Worm (Caenorhabditis elegans): ENCODE measurements around the gene R03H10.4.
"Not testable (repeated sequence)": the region's sequence is repeated elsewhere in the genome, so short reads cannot be mapped to it uniquely, and the experiment has no call there.

The R03H10.4 gene

DNA sequence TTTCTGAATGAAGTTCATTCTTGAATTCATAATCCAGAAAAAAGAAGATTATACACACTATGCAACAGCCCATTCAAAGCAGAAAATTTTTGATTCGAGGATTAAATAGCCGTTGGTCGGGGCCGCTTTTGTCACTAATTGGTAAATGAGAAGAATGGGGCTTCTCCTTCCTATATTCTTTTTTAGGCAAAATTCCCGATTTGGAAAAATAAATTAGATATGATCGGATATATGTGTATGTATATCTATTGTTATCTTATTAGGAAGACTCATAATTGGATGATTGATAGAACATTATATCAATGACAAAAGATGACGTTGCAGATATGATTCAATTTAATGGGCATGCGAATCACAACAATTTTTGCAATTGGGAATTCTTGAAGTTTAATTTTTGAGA, 18.1 kb downstream of the R03H10.4 start:
- TF ChIP-seq dmd-6 (GFP tag; IDR thresholded peaks at IDR 0.05): no peak
- TF ChIP-seq zip-2 (tag; optimal IDR thresholded peaks at IDR 0.05): no peak
- TF ChIP-seq lin-29 (GFP tag; IDR thresholded peaks at IDR 0.05): no peak
- TF ChIP-seq F37D6.2 (tag; optimal IDR thresholded peaks at IDR 0.05): no peak
- TF ChIP-seq egl-43 (GFP tag; IDR thresholded peaks at IDR 0.05): no peak
- TF ChIP-seq hlh-11 (tag; optimal IDR thresholded peaks at IDR 0.05): no peak
- TF ChIP-seq nhr-11 (tag; optimal IDR thresholded peaks at IDR 0.05): no peak
- TF ChIP-seq snpc-4 (tag; optimal IDR thresholded peaks at IDR 0.05): no peak
- TF ChIP-seq lin-15B (tag; optimal IDR thresholded peaks at IDR 0.05): no peak
- no peak for TF ChIP-seq daf-16 (GFP tag; optimal IDR thresholded peaks at IDR 0.05)
- TF ChIP-seq daf-16 (tag; optimal IDR thresholded peaks at IDR 0.05): no peak

DNA sequence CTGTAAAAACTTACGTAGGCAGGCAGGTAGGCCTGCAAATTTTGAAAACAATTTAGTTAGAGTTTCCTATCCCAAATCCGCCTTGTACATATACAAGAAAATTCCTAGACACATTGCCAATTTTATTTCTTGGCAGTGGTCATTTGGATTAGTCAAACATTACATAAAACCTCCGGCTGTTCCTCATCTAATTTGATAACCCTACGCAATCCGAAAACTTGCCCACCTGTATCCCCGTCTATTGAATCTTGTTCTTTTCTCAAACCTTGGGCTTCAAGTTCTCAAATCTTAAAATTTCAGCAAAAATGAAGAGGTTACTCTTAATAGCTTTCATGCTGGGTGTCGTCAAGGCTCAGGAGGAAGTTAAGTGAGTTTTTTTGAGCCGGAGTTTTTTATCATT, 22.3 kb downstream of the R03H10.4 start, which contains the start of gene F56D3.1:
Gene F56D3.1 (plus strand): TSS at position 301 of the 400 bp plus-strand sequence.
- TF ChIP-seq ztf-11 (tag; optimal IDR thresholded peaks at IDR 0.05): no peak

ce11 chrII:4135259-4135658, 33.0 kb downstream of the R03H10.4 start, which contains the start of gene ast-1:
TSS of gene ast-1 (minus strand) at chrII:4135359.
- not testable (repeated sequence) for TF ChIP-seq lsy-2 (tag; optimal IDR thresholded peaks at IDR 0.05); attf-4 (tag; optimal IDR thresholded peaks at IDR 0.05); daf-8 (GFP tag; IDR thresholded peaks at IDR 0.05)

DNA sequence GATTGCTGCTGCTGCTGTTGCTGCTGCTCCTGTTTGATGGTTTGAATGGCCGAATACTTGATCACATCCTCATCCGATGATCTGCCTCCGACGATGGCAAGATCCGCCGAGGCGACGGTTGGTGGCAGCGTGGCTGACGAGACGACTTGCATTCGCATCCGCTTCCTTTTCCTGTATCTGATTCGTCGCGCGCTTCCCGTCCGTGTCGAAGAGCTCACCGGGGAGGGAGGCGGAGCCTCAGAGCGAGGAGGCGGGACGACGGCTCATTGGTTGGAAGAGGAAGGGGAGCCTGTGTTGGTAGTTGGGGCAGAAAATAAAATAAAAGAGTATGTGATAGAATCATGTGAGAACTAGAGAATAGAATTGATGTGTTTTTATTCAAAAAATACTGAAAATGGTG, 33.6 kb downstream of the R03H10.4 start:
- no peak for TF ChIP-seq unc-62 (GFP tag; optimal IDR thresholded peaks at IDR 0.05 in 1 of 2)
- TF ChIP-seq unc-62 (tag; optimal IDR thresholded peaks at IDR 0.05): no peak
- peak; percentile 23 for TF ChIP-seq rbr-2 (tag; optimal IDR thresholded peaks at IDR 0.05)
- TF ChIP-seq set-16 (GFP tag; IDR thresholded peaks at IDR 0.05): peak; percentile 95
- peak; percentile 70; the same call in 1 of the 2 replicates for TF ChIP-seq egl-43 (GFP tag; IDR thresholded peaks at IDR 0.05)

DNA sequence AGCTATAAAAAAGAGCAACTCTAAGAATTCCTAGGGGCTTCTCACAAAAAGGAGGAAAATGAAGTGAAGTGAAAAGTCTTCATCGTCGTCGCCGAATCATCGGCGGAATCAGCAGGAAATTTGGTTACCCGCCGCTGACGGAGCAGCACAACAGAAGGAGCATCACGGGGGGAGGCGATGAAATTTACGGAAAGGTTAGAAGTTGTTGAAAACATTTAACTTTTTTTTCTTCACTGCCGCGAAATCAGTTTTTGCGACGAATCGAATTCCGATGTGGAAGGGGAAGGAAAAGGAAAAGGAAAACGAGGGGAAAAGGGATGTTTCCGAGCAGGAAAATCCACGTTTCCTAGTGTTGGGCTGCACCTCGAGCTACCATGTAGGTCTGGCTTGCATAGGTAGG, 35.0 kb downstream of the R03H10.4 start:
- TF ChIP-seq fkh-10 (GFP tag; optimal IDR thresholded peaks at IDR 0.05): peak; percentile 78
- TF ChIP-seq ctbp-1 (GFP tag; IDR thresholded peaks at IDR 0.05): peak; percentile 63; the same call in 1 of the 2 replicates
- no peak for TF ChIP-seq lin-1 (GFP tag; IDR thresholded peaks at IDR 0.05)
- TF ChIP-seq unc-39 (tag; optimal IDR thresholded peaks at IDR 0.05): no peak
- TF ChIP-seq ces-1 (GFP tag; optimal IDR thresholded peaks at IDR 0.05): peak; percentile 22

- TF ChIP-seq aha-1 (tag): peak; percentile 75
- no peak for TF ChIP-seq lin-29 (GFP tag; IDR thresholded peaks at IDR 0.05)
Observed at ce11 chrII:4129450-4129849, 38.9 kb downstream of the R03H10.4 start.

ce11 chrII:4125239-4125638, 43.1 kb downstream of the R03H10.4 start:
- TF ChIP-seq aha-1 (tag) (peak; percentile 96), hmg-1.1 (GFP tag; IDR thresholded peaks at IDR 0.05) (no peak)

ce11 chrII:4122899-4123298, 45.4 kb downstream of the R03H10.4 start:
- TF ChIP-seq madf-5 (GFP tag; IDR thresholded peaks at IDR 0.05) (no peak), D1046.2 (GFP tag; IDR thresholded peaks at IDR 0.05) (no peak), nhr-28 (tag; optimal IDR thresholded peaks at IDR 0.05) (no peak), mdt-29 (GFP tag; IDR thresholded peaks at IDR 0.05) (no peak), lin-38 (GFP tag; IDR thresholded peaks at IDR 0.05) (no peak), madf-9 (GFP tag; conservative IDR thresholded peaks at IDR 0.05) (no peak), Y48G9A.11 (GFP tag; IDR thresholded peaks at IDR 0.05) (no peak), rbr-2 (tag; optimal IDR thresholded peaks at IDR 0.05) (no peak), lin-39 (tag; optimal IDR thresholded peaks at IDR 0.05) (no peak), php-3 (GFP tag; IDR thresholded peaks at IDR 0.05) (no peak), hif-1 (tag; optimal IDR thresholded peaks at IDR 0.05) (no peak), ceh-82 (tag; optimal IDR thresholded peaks at IDR 0.05) (no peak), aha-1 (tag) (no peak), dve-1 (tag; optimal IDR thresholded peaks at IDR 0.05; ENCODE audit: insufficient read depth) (no peak), mes-2 (tag; optimal IDR thresholded peaks at IDR 0.05; ENCODE audit: poor library complexity, severe bottlenecking) (no peak), nhr-111 (GFP tag; optimal IDR thresholded peaks at IDR 0.05) (no peak)
